Fruit fly (Drosophila melanogaster) whole organism, embryonic: Measurements from ENCODE around the gene CG42827.
A peak's percentile ranks its signal among the peaks of the same experiment; 100 is the strongest.

Experiments used
- Ada2b ChIP-seq: fragments of 200-800 bp; sonication (Bioruptor generic); IDR thresholded peaks from 2 replicates; pipeline ENCODE4 v1.3.6; 2022; ENCODE audit warnings: missing biosample characterization, missing genetic modification characterization
- Aef1 ChIP-seq: fragments of 200-800 bp; sonication (Bioruptor generic); IDR thresholded peaks from 3 replicates; pipeline ENCODE4 v1.3.6; 2022; ENCODE audit warnings: missing biosample characterization, missing genetic modification characterization
- Bgb ChIP-seq: fragments of 200-800 bp; sonication (Bioruptor generic); IDR thresholded peaks from 2 replicates; pipeline ENCODE4 v1.3.6; 2022; ENCODE audit warnings: missing biosample characterization, missing genetic modification characterization; ENCODE audit not compliant: partially characterized antibody
- C15 ChIP-seq: fragments of 200-800 bp; sonication (Bioruptor generic); IDR thresholded peaks from 3 replicates; pipeline ENCODE4 v1.3.6; 2022; ENCODE audit warnings: missing biosample characterization, missing genetic modification characterization
- CG11398 ChIP-seq: fragments of 200-800 bp; sonication (Bioruptor generic); optimal IDR thresholded peaks from 2 replicates; lab custom pipeline; 2016; ENCODE audit warnings: missing biosample characterization, missing genetic modification characterization
- CG11504 ChIP-seq: fragments of 200-800 bp; sonication (Bioruptor generic); optimal IDR thresholded peaks from 3 replicates; lab custom pipeline; 2019; ENCODE audit warnings: missing biosample characterization, mild to moderate bottlenecking, missing genetic modification characterization, moderate library complexity
- CG11560 ChIP-seq: fragments of 200-800 bp; sonication (Bioruptor generic); IDR thresholded peaks from 3 replicates; pipeline ENCODE4 v1.3.6; 2022; ENCODE audit warnings: missing biosample characterization, missing genetic modification characterization
- CG12104 ChIP-seq: fragments of 200-800 bp; sonication (Bioruptor generic); optimal IDR thresholded peaks from 3 replicates; lab custom pipeline; 2016; ENCODE audit warnings: missing biosample characterization, missing genetic modification characterization
- CG14014 ChIP-seq: fragments of 200-800 bp; sonication (Bioruptor generic); IDR thresholded peaks from 2 replicates; pipeline ENCODE4 v1.3.6; 2022; ENCODE audit warnings: missing biosample characterization, missing genetic modification characterization
- CG16813 ChIP-seq: fragments of 200-800 bp; sonication (Bioruptor generic); IDR thresholded peaks from 3 replicates; pipeline ENCODE4 v1.3.6; 2022; ENCODE audit warnings: missing biosample characterization, missing genetic modification characterization; ENCODE audit not compliant: partially characterized antibody
- CG17361 ChIP-seq: fragments of 200-800 bp; sonication (Bioruptor generic); IDR thresholded peaks from 3 replicates; pipeline ENCODE4 v1.3.6; 2022; ENCODE audit warnings: missing biosample characterization, missing genetic modification characterization
- CG18764 ChIP-seq: fragments of 200-800 bp; sonication (Bioruptor generic); optimal IDR thresholded peaks from 3 replicates; lab custom pipeline; 2016; ENCODE audit warnings: missing biosample characterization, missing genetic modification characterization
- CG30403 ChIP-seq: fragments of 200-800 bp; sonication (Bioruptor generic); optimal IDR thresholded peaks from 3 replicates; lab custom pipeline; 2016; ENCODE audit warnings: missing biosample characterization, missing genetic modification characterization
- CG3065 ChIP-seq: fragments of 200-800 bp; sonication (Bioruptor generic); optimal IDR thresholded peaks from 2 replicates; lab custom pipeline; 2016; ENCODE audit warnings: missing biosample characterization, missing genetic modification characterization
- CG4328 ChIP-seq: fragments of 200-800 bp; sonication (Bioruptor generic); optimal IDR thresholded peaks from 3 replicates; lab custom pipeline; 2017; ENCODE audit warnings: missing biosample characterization, missing genetic modification reagents, missing genetic modification characterization
- CG4404 ChIP-seq: fragments of 200-800 bp; sonication (Bioruptor generic); IDR thresholded peaks from 2 replicates; pipeline ENCODE4 v1.3.6; 2022; ENCODE audit warnings: missing biosample characterization, missing genetic modification characterization
- CG4617 ChIP-seq: fragments of 200-800 bp; sonication (Bioruptor generic); optimal IDR thresholded peaks from 3 replicates; lab custom pipeline; 2016; ENCODE audit warnings: missing biosample characterization, missing genetic modification characterization, borderline replicate concordance
- CG7271 ChIP-seq: fragments of 200-800 bp; sonication (Bioruptor generic); optimal IDR thresholded peaks from 2 replicates; lab custom pipeline; 2018; ENCODE audit warnings: missing biosample characterization, mild to moderate bottlenecking, missing genetic modification characterization, moderate library complexity
- CG7786 ChIP-seq: fragments of 200-800 bp; sonication (Bioruptor generic); optimal IDR thresholded peaks from 2 replicates; lab custom pipeline; 2016; ENCODE audit warnings: missing biosample characterization, missing genetic modification characterization
- CG8478 ChIP-seq: fragments of >200 bp; optimal IDR thresholded peaks from 2 replicates; lab custom pipeline; 2018
- CG8924 ChIP-seq: fragments of 200-800 bp; optimal IDR thresholded peaks from 3 replicates; lab custom pipeline; 2019; ENCODE audit warnings: missing biosample characterization, mild to moderate bottlenecking, missing genetic modification characterization, moderate library complexity
- Dip3 ChIP-seq: fragments of 200-800 bp; sonication (Bioruptor generic); optimal IDR thresholded peaks from 3 replicates; lab custom pipeline; 2016; ENCODE audit warnings: missing biosample characterization, missing genetic modification characterization
- HLH54F ChIP-seq: fragments of 200-800 bp; sonication (Bioruptor generic); optimal IDR thresholded peaks from 3 replicates; lab custom pipeline; 2016; ENCODE audit warnings: missing biosample characterization, missing genetic modification characterization
- Lim3 ChIP-seq: fragments of 200-800 bp; sonication (Bioruptor generic); IDR thresholded peaks from 2 replicates; pipeline ENCODE4 v1.3.6; 2022; ENCODE audit warnings: missing biosample characterization, missing genetic modification characterization
- Lpt ChIP-seq: fragments of >200 bp; optimal IDR thresholded peaks from 2 replicates; lab custom pipeline; 2018; ENCODE audit warnings: missing biosample characterization, missing genetic modification characterization
- NfI ChIP-seq: fragments of 200-800 bp; sonication (Bioruptor generic); optimal IDR thresholded peaks from 3 replicates; lab custom pipeline; 2018; ENCODE audit warnings: missing biosample characterization, mild to moderate bottlenecking, missing genetic modification characterization, moderate library complexity
- Rfx ChIP-seq: fragments of 200-800 bp; sonication (Bioruptor generic); IDR thresholded peaks from 2 replicates; pipeline ENCODE4 v1.3.6; 2022; ENCODE audit warnings: missing biosample characterization, missing genetic modification characterization
- Side ChIP-seq: fragments of 200-800 bp; sonication (Bioruptor generic); optimal IDR thresholded peaks from 2 replicates; lab custom pipeline; 2016; ENCODE audit warnings: missing biosample characterization, missing genetic modification characterization
- Sin3A ChIP-seq: fragments of >200 bp; optimal IDR thresholded peaks from 2 replicates; lab custom pipeline; 2018
- Sox100B ChIP-seq: fragments of 200-800 bp; sonication (Bioruptor generic); optimal IDR thresholded peaks from 3 replicates; lab custom pipeline; 2018; ENCODE audit warnings: missing biosample characterization, mild to moderate bottlenecking, missing genetic modification characterization
- Spps ChIP-seq: fragments of 200-800 bp; sonication (Bioruptor generic); optimal IDR thresholded peaks from 2 replicates; lab custom pipeline; 2018; ENCODE audit warnings: missing biosample characterization, mild to moderate bottlenecking, missing genetic modification characterization
- amos ChIP-seq: fragments of 200-800 bp; sonication (Bioruptor generic); IDR thresholded peaks from 2 replicates; pipeline ENCODE4 v1.3.6; 2022; ENCODE audit warnings: missing biosample characterization, missing genetic modification characterization; ENCODE audit not compliant: partially characterized antibody
- btn ChIP-seq: fragments of 200-800 bp; sonication (Bioruptor generic); optimal IDR thresholded peaks from 2 replicates; lab custom pipeline; 2016; ENCODE audit warnings: missing biosample characterization, missing genetic modification characterization
- crp ChIP-seq, 2 experiments: fragments of 200-800 bp; sonication (Bioruptor generic); optimal IDR thresholded peaks; 2 replicates in 1 of 2; 3 replicates in 1 of 2; lab custom pipeline; 2017; ENCODE audit warnings: missing biosample characterization in 2 of 2, missing genetic modification characterization in 2 of 2, mild to moderate bottlenecking in 1 of 2, moderate library complexity in 1 of 2
- emc ChIP-seq: fragments of 200-800 bp; sonication (Bioruptor generic); optimal IDR thresholded peaks from 2 replicates; lab custom pipeline; 2016; ENCODE audit warnings: missing biosample characterization, missing genetic modification characterization
- gfzf ChIP-seq: fragments of 200-800 bp; sonication (Bioruptor generic); optimal IDR thresholded peaks from 2 replicates; lab custom pipeline; 2016; ENCODE audit warnings: missing biosample characterization, mild to moderate bottlenecking, missing genetic modification characterization, moderate library complexity
- grn ChIP-seq: fragments of 200-800 bp; sonication (Bioruptor generic); optimal IDR thresholded peaks from 3 replicates; lab custom pipeline; 2017; ENCODE audit warnings: missing biosample characterization, missing genetic modification characterization
- ind ChIP-seq: fragments of 200-800 bp; sonication (Bioruptor generic); optimal IDR thresholded peaks from 3 replicates; lab custom pipeline; 2016; ENCODE audit warnings: missing biosample characterization, missing genetic modification characterization
- kay ChIP-seq: fragments of 200-800 bp; sonication (Bioruptor generic); optimal IDR thresholded peaks from 2 replicates; lab custom pipeline; 2016; ENCODE audit warnings: missing biosample characterization, missing genetic modification characterization
- kni ChIP-seq: fragments of 200-800 bp; sonication (Bioruptor generic); optimal IDR thresholded peaks from 3 replicates; lab custom pipeline; 2017; ENCODE audit warnings: mild to moderate bottlenecking, missing biosample characterization, missing genetic modification reagents, missing genetic modification characterization
- lab ChIP-seq: fragments of 200-800 bp; sonication (Bioruptor generic); optimal IDR thresholded peaks from 3 replicates; lab custom pipeline; 2017; ENCODE audit warnings: missing biosample characterization, missing genetic modification characterization, mild to moderate bottlenecking, moderate library complexity, missing genetic modification reagents
- nau ChIP-seq: fragments of 200-800 bp; sonication (Bioruptor generic); optimal IDR thresholded peaks from 3 replicates; lab custom pipeline; 2017; ENCODE audit warnings: missing biosample characterization, mild to moderate bottlenecking, missing genetic modification characterization, missing genetic modification reagents
- odd ChIP-seq: fragments of 200-800 bp; sonication (Bioruptor generic); optimal IDR thresholded peaks from 2 replicates; lab custom pipeline; 2017; ENCODE audit warnings: missing biosample characterization, mild to moderate bottlenecking, missing genetic modification characterization
- onecut ChIP-seq: fragments of 200-800 bp; sonication (Bioruptor generic); IDR thresholded peaks from 2 replicates; pipeline ENCODE4 v1.3.6; 2022; ENCODE audit warnings: missing biosample characterization, missing genetic modification characterization
- pfk ChIP-seq: fragments of 200-800 bp; sonication (Bioruptor generic); optimal IDR thresholded peaks from 2 replicates; lab custom pipeline; 2018; ENCODE audit warnings: missing biosample characterization, mild to moderate bottlenecking, missing genetic modification characterization, moderate library complexity
- rib ChIP-seq: fragments of 200-800 bp; sonication (Bioruptor generic); IDR thresholded peaks from 2 replicates; pipeline ENCODE4 v1.3.6; 2022; ENCODE audit warnings: missing biosample characterization, missing genetic modification characterization
- sc ChIP-seq, 3 experiments: fragments of >200 bp in 2 of 3; fragments of 200-800 bp in 1 of 3; sonication (Bioruptor generic) in 1 of 3; optimal IDR thresholded peaks; 2 replicates in 2 of 3; 3 replicates in 1 of 3; lab custom pipeline; 2017; ENCODE audit warnings: mild to moderate bottlenecking in 1 of 3, missing biosample characterization in 1 of 3, missing genetic modification characterization in 1 of 3, missing genetic modification reagents in 1 of 3
- sens ChIP-seq: fragments of 200-800 bp; sonication (Bioruptor generic); peaks from one replicate; lab custom pipeline; 2016; ENCODE audit warnings: missing biosample characterization, missing genetic modification characterization
- seq ChIP-seq: fragments of 200-800 bp; sonication (Bioruptor generic); IDR thresholded peaks from 2 replicates; pipeline ENCODE4 v1.3.6; 2022; ENCODE audit warnings: missing biosample characterization, missing genetic modification characterization
- slbo ChIP-seq: fragments of 200-800 bp; sonication (Bioruptor generic); IDR thresholded peaks from 2 replicates; pipeline ENCODE4 v1.3.6; 2022; ENCODE audit warnings: missing biosample characterization, missing genetic modification characterization
- wdn ChIP-seq: fragments of 200-800 bp; sonication (Bioruptor generic); IDR thresholded peaks from 2 replicates; pipeline ENCODE4 v1.3.6; 2022; ENCODE audit warnings: missing biosample characterization, missing genetic modification characterization

CG42827 gene

DNA sequence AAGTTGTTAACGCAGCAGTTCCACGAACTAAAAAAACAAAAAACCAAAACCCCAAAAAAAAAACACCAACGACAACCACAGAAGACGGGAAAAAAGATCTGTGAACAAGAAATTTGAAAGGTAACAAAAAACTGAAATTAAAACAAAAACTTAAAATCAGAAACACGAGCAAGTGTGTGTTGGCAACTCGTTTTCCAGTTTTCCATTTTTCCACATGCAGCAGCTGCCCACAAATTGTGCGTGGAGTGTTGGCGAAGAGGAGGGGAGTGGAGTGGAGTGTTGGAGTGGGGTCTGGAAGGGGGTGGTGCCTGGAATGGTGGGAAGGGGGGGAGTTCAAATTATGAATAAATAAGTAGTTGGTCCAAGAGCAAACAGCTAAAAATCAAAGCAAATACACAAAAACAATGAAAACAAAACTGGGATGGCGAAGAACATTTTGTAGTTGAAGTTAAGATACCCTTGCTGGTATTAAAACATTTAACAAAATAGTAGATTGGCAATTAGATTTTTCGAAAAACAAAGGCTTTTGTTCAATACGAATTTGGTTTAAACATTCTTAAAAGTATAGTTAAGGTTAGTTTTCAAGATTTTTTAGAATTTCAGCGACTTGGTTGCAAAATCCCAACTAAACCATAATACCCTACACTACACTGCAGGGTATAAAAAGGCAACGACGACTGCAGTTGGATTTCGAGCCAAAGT lies 39.2 kb upstream of the CG42827 start (continued):
- TF ChIP-seq NfI (GFP tag; lab: Kevin White, UChicago) (peak; percentile 40), HLH54F (GFP tag; lab: Kevin White, UChicago) (no peak), CG7786 (peak; percentile 11), sens (peak; percentile 91), CG3065 (GFP tag; lab: Kevin White, UChicago) (no peak), ind (GFP tag; lab: Kevin White, UChicago) (peak; percentile 36), lab (peak; percentile 47), CG12104 (GFP tag; lab: Kevin White, UChicago) (no peak), Spps (tag; lab: Kevin White, UChicago) (peak; percentile 23), CG4617 (GFP tag; lab: Kevin White, UChicago) (no peak), kay (GFP tag; lab: Kevin White, UChicago) (no peak), btn (GFP tag; lab: Kevin White, UChicago) (no peak), CG4328 (no peak), wdn (GFP tag; lab: Robert Waterston, UW) (no peak), C15 (GFP tag; lab: Robert Waterston, UW) (no peak), amos (no peak), CG4404 (GFP tag; lab: Robert Waterston, UW) (no peak), CG11504 (tag; lab: Kevin White, UChicago) (peak; percentile 62), CG30403 (GFP tag; lab: Kevin White, UChicago) (peak; percentile 48), CG8478 (no peak), pfk (GFP tag; lab: Kevin White, UChicago) (no peak), CG14014 (no peak), Rfx (GFP tag; lab: Robert Waterston, UW) (no peak), Sin3A (no peak), onecut (no peak), kni (GFP tag; lab: Kevin White, UChicago) (peak; percentile 20), CG16813 (GFP tag; lab: Robert Waterston, UW) (no peak), sc (optimal IDR thresholded peaks at IDR 0.05; lab: Kevin White, UChicago) (no peak), sc (GFP tag; optimal IDR thresholded peaks at IDR 0.05; lab: Kevin White, UChicago) (peak; percentile 61), crp (GFP tag; optimal IDR thresholded peaks at IDR 0.05; lab: Kevin White, UChicago) (no peak), slbo (GFP tag; lab: Robert Waterston, UW) (no peak), CG8924 (tag; lab: Kevin White, UChicago) (peak; percentile 32), grn (GFP tag; lab: Kevin White, UChicago) (no peak), seq (GFP tag; lab: Robert Waterston, UW) (no peak), odd (no peak), CG11398 (GFP tag; lab: Kevin White, UChicago) (peak; percentile 25), Bgb (GFP tag; lab: Robert Waterston, UW) (no peak), Ada2b (GFP tag; lab: Robert Waterston, UW) (no peak), nau (GFP tag; lab: Kevin White, UChicago) (no peak), Side (GFP tag; lab: Kevin White, UChicago) (peak; percentile 17), emc (no peak), CG11560 (tag; lab: Robert Waterston, UW) (no peak), Aef1 (GFP tag; lab: Robert Waterston, UW) (no peak; the same call in 2 of the 3 replicates), rib (no peak), CG18764 (GFP tag; lab: Kevin White, UChicago) (peak; percentile 22), Lpt (GFP tag; lab: Kevin White, UChicago) (no peak), gfzf (GFP tag; lab: Kevin White, UChicago) (no peak), Dip3 (GFP tag; lab: Kevin White, UChicago) (no peak), CG17361 (GFP tag; lab: Robert Waterston, UW) (peak; percentile 74), Sox100B (GFP tag; lab: Kevin White, UChicago) (peak; percentile 63), CG7271 (tag; lab: Kevin White, UChicago) (no peak), Lim3 (GFP tag; lab: Robert Waterston, UW) (no peak)
